Fruit fly (Drosophila melanogaster) S2 (cell line): ENCODE measurements around the gene Ranbp16.

Source experiments
- CG8478 ChIP-seq: fragments of >200 bp; optimal IDR thresholded peaks from 2 replicates; lab custom pipeline; 2018
- CTCF ChIP-seq, 2 experiments: fragments of >200 bp; optimal IDR thresholded peaks; 2 replicates each; lab custom pipeline; 2018

- TF ChIP-seq CTCF (optimal IDR thresholded peaks at IDR 0.05; lab: Kevin White, UChicago), result peak in 1 of 2 experiments; percentile 3
- TF ChIP-seq CG8478 (lab: Kevin White, UChicago), result no peak
Measured at dm6 chrX:15886411-15887246, 47.0 kb downstream of the Ranbp16 start.
